Worm (Caenorhabditis elegans) whole organism, young adult: ENCODE data around the gene srx-51.
"Not testable (repeated sequence)": the region's sequence is repeated elsewhere in the genome, so short reads cannot be mapped to it uniquely, and the experiment has no call there.

Source experiments
- ama-1 ChIP-seq, 3 experiments: fragments of 150-350 bp in 1 of 3; sonication (generic microtip) in 2 of 3; optimal IDR thresholded peaks; 2 replicates each; lab custom pipeline; 2014 to 2018; ENCODE audit warnings: missing biosample characterization in 2 of 3, missing genetic modification characterization in 2 of 3, missing genetic modification reagents in 2 of 3
- attf-3 ChIP-seq: fragments of 200-800 bp; sonication (Bioruptor generic); conservative IDR thresholded peaks from 2 replicates; pipeline ENCODE4 v1.3.6; 2022; ENCODE audit warnings: missing genetic modification reagents, missing genetic modification characterization, missing compliant biosample characterization
- ceh-100 ChIP-seq: fragments of 200-800 bp; sonication (Bioruptor generic); IDR thresholded peaks from 2 replicates; pipeline ENCODE4 v1.3.6; 2022; ENCODE audit warnings: missing genetic modification reagents, missing genetic modification characterization, missing compliant biosample characterization
- ceh-27 ChIP-seq: fragments of 200-800 bp; sonication (Bioruptor generic); optimal IDR thresholded peaks from 2 replicates; lab custom pipeline; 2018; ENCODE audit warnings: mild to moderate bottlenecking, missing genetic modification characterization, moderate library complexity, missing compliant biosample characterization
- ets-4 ChIP-seq: fragments of 200-800 bp; sonication (Bioruptor generic); optimal IDR thresholded peaks from 2 replicates; lab custom pipeline; 2018; ENCODE audit warnings: mild to moderate bottlenecking, missing genetic modification characterization, missing compliant biosample characterization
- madf-3 ChIP-seq: fragments of 200-800 bp; sonication (Bioruptor generic); IDR thresholded peaks from 2 replicates; pipeline ENCODE4 v1.3.6; 2022; ENCODE audit warnings: missing genetic modification reagents, missing genetic modification characterization, missing compliant biosample characterization
- sptf-2 ChIP-seq: fragments of 200-800 bp; sonication (Bioruptor generic); optimal IDR thresholded peaks from 2 replicates; lab custom pipeline; 2018; ENCODE audit warnings: mild to moderate bottlenecking, missing genetic modification characterization, missing compliant biosample characterization
- unc-130 ChIP-seq: sonication (generic microtip); optimal IDR thresholded peaks from 2 replicates; lab custom pipeline; 2016; ENCODE audit warnings: missing genetic modification reagents, missing genetic modification characterization, missing compliant biosample characterization

ce11 chrV:15262336-15262735 is 19.4 kb upstream of the srx-51 start, which contains the start of gene M01B2.10:
- TF ChIP-seq madf-3 (GFP tag; lab: Robert Waterston, UW); sptf-2 (GFP tag; lab: Kevin White, UChicago); unc-130 (GFP tag; lab: Kevin White, UChicago); ets-4 (GFP tag; lab: Kevin White, UChicago); ceh-27 (GFP tag; lab: Kevin White, UChicago); ama-1 (optimal IDR thresholded peaks at IDR 0.05; lab: Kevin White, UChicago); ama-1 (GFP tag; optimal IDR thresholded peaks at IDR 0.05; lab: Kevin White, UChicago); attf-3 (GFP tag; lab: Robert Waterston, UW); ceh-100 (GFP tag; lab: Robert Waterston, UW): not testable (repeated sequence)
